Fruit fly (Drosophila melanogaster): Measurements from ENCODE around the gene Ada1-1.

dm6 chr2L:12010877-12011666 is 14.5 kb downstream of the Ada1-1 start:
- TF ChIP-seq psq (optimal IDR thresholded peaks at IDR 0.05) (no peak), h (optimal IDR thresholded peaks at IDR 0.05) (no peak), insv (optimal IDR thresholded peaks at IDR 0.05) (no peak), Sin3A (optimal IDR thresholded peaks at IDR 0.05) (no peak), Myc (optimal IDR thresholded peaks at IDR 0.05) (no peak)
